Worm (Caenorhabditis elegans) whole organism, late embryonic: Measurements from ENCODE around the gene dnj-10.

Source experiments
- C08G9.2 ChIP-seq: sonication (generic microtip); optimal IDR thresholded peaks from 2 replicates; lab custom pipeline; 2016; ENCODE audit warnings: mild to moderate bottlenecking, missing genetic modification characterization, moderate library complexity, missing compliant biosample characterization
- K02D7.2 ChIP-seq: sonication (generic microtip); optimal IDR thresholded peaks from 2 replicates; lab custom pipeline; 2017; ENCODE audit warnings: mild to moderate bottlenecking, missing genetic modification characterization, missing compliant biosample characterization
- K09A11.1 ChIP-seq: sonication (generic microtip); optimal IDR thresholded peaks from 2 replicates; lab custom pipeline; 2017; ENCODE audit warnings: antibody characterized with exemption, mild to moderate bottlenecking, missing genetic modification characterization, missing compliant biosample characterization; ENCODE audit not compliant: insufficient read depth
- Y22D7AL.16 ChIP-seq: sonication (generic microtip); optimal IDR thresholded peaks from 2 replicates; lab custom pipeline; 2016; ENCODE audit warnings: missing genetic modification characterization, missing compliant biosample characterization
- ahr-1 ChIP-seq: sonication (generic microtip); optimal IDR thresholded peaks from 2 replicates; lab custom pipeline; 2016; ENCODE audit warnings: missing genetic modification characterization, missing compliant biosample characterization
- ama-1 ChIP-seq: fragments of 150-350 bp; optimal IDR thresholded peaks from 2 replicates; lab custom pipeline; 2014
- ceh-18 ChIP-seq: sonication (generic microtip); optimal IDR thresholded peaks from 2 replicates; lab custom pipeline; 2016; ENCODE audit warnings: missing genetic modification characterization, missing compliant biosample characterization
- ceh-19 ChIP-seq: fragments of 200-800 bp; sonication (Bioruptor generic); optimal IDR thresholded peaks from 2 replicates; lab custom pipeline; 2018; ENCODE audit warnings: mild to moderate bottlenecking, missing genetic modification characterization, missing compliant biosample characterization
- ceh-24 ChIP-seq: sonication (generic microtip); optimal IDR thresholded peaks from 2 replicates; lab custom pipeline; 2016; ENCODE audit warnings: mild to moderate bottlenecking, missing genetic modification characterization, missing compliant biosample characterization
- ceh-30 ChIP-seq: fragments of 150-350 bp; optimal IDR thresholded peaks from 2 replicates; lab custom pipeline; 2014; ENCODE audit warnings: missing biosample characterization, missing genetic modification characterization
- ceh-6 ChIP-seq: fragments of 200-800 bp; sonication (Bioruptor generic); optimal IDR thresholded peaks from 2 replicates; lab custom pipeline; 2018; ENCODE audit warnings: mild to moderate bottlenecking, missing genetic modification characterization, missing compliant biosample characterization
- dmd-4 ChIP-seq: sonication (generic microtip); optimal IDR thresholded peaks from 2 replicates; lab custom pipeline; 2016; ENCODE audit warnings: borderline replicate concordance, missing genetic modification characterization, missing compliant biosample characterization
- dve-1 ChIP-seq: sonication (generic microtip); optimal IDR thresholded peaks from 2 replicates; lab custom pipeline; 2017; ENCODE audit warnings: antibody characterized with exemption, mild to moderate bottlenecking, missing genetic modification characterization, missing compliant biosample characterization
- elt-4 ChIP-seq: sonication (generic microtip); optimal IDR thresholded peaks from 2 replicates; lab custom pipeline; 2016; ENCODE audit warnings: missing genetic modification characterization, missing compliant biosample characterization
- eyg-1 ChIP-seq: sonication (generic microtip); optimal IDR thresholded peaks from 2 replicates; lab custom pipeline; 2016; ENCODE audit warnings: missing genotype, missing genetic modification characterization, missing compliant biosample characterization
- fax-1 ChIP-seq: sonication (generic microtip); optimal IDR thresholded peaks from 2 replicates; lab custom pipeline; 2016; ENCODE audit warnings: missing genotype, missing genetic modification characterization, missing compliant biosample characterization
- fkh-10 ChIP-seq: fragments of 150-350 bp; optimal IDR thresholded peaks from 2 replicates; lab custom pipeline; 2014; ENCODE audit warnings: missing biosample characterization, missing genetic modification reagents, missing genetic modification characterization
- fkh-6 ChIP-seq: sonication (generic microtip); optimal IDR thresholded peaks from 2 replicates; lab custom pipeline; 2016; ENCODE audit warnings: missing genetic modification characterization, missing compliant biosample characterization
- gmeb-2 ChIP-seq: sonication (generic microtip); optimal IDR thresholded peaks from 2 replicates; lab custom pipeline; 2016; ENCODE audit warnings: missing genetic modification characterization, inconsistent platforms, missing compliant biosample characterization
- hlh-13 ChIP-seq: fragments of 200-800 bp; sonication (Bioruptor generic); optimal IDR thresholded peaks from 2 replicates; lab custom pipeline; 2018; ENCODE audit warnings: mild to moderate bottlenecking, missing genetic modification characterization, missing compliant biosample characterization
- hlh-15 ChIP-seq: sonication (generic microtip); optimal IDR thresholded peaks from 2 replicates; lab custom pipeline; 2016; ENCODE audit warnings: missing genetic modification characterization, missing compliant biosample characterization
- hlh-6 ChIP-seq: sonication (generic microtip); optimal IDR thresholded peaks from 2 replicates; lab custom pipeline; 2016; ENCODE audit warnings: missing genotype, missing genetic modification characterization, missing compliant biosample characterization
- lim-6 ChIP-seq: sonication (generic microtip); optimal IDR thresholded peaks from 2 replicates; lab custom pipeline; 2016; ENCODE audit warnings: missing genetic modification characterization, missing compliant biosample characterization
- madf-2 ChIP-seq: sonication (generic microtip); optimal IDR thresholded peaks from 2 replicates; lab custom pipeline; 2017; ENCODE audit warnings: missing genetic modification characterization, missing compliant biosample characterization
- mec-3 ChIP-seq: sonication (generic microtip); optimal IDR thresholded peaks from 2 replicates; lab custom pipeline; 2016; ENCODE audit warnings: borderline replicate concordance, missing genetic modification characterization, missing compliant biosample characterization
- nfya-1 ChIP-seq: sonication (generic microtip); optimal IDR thresholded peaks from 2 replicates; lab custom pipeline; 2017; ENCODE audit warnings: missing genetic modification characterization, mild to moderate bottlenecking, missing compliant biosample characterization, antibody characterized with exemption, moderate library complexity
- nhr-232 ChIP-seq: sonication (generic microtip); optimal IDR thresholded peaks from 2 replicates; lab custom pipeline; 2016; ENCODE audit warnings: missing genetic modification characterization, missing compliant biosample characterization
- odd-2 ChIP-seq: sonication (generic microtip); optimal IDR thresholded peaks from 2 replicates; lab custom pipeline; 2017; ENCODE audit warnings: antibody characterized with exemption, mild to moderate bottlenecking, missing genetic modification characterization, missing compliant biosample characterization
- pag-3 ChIP-seq: sonication (generic microtip); optimal IDR thresholded peaks from 2 replicates; lab custom pipeline; 2016; ENCODE audit warnings: missing compliant biosample characterization, missing genetic modification characterization, borderline replicate concordance
- pat-9 ChIP-seq: fragments of 200-800 bp; sonication (Bioruptor generic); optimal IDR thresholded peaks from 2 replicates; lab custom pipeline; 2018; ENCODE audit warnings: mild to moderate bottlenecking, missing genetic modification characterization, moderate library complexity, missing compliant biosample characterization
- pha-2 ChIP-seq: sonication (generic microtip); optimal IDR thresholded peaks from 2 replicates; lab custom pipeline; 2017; ENCODE audit warnings: mild to moderate bottlenecking, missing genetic modification characterization, missing compliant biosample characterization
- pha-4 ChIP-seq: fragments of 150-350 bp; optimal IDR thresholded peaks from 2 replicates; lab custom pipeline; 2018; ENCODE audit warnings: missing biosample characterization, missing genetic modification reagents, missing genetic modification characterization
- pros-1 ChIP-seq: fragments of 150-350 bp; optimal IDR thresholded peaks from 2 replicates; lab custom pipeline; 2014; ENCODE audit warnings: missing biosample characterization, missing genetic modification reagents, missing genetic modification characterization
- syd-9 ChIP-seq: sonication (generic microtip); optimal IDR thresholded peaks from 2 replicates; lab custom pipeline; 2016; ENCODE audit warnings: mild to moderate bottlenecking, missing genetic modification characterization, moderate library complexity, missing compliant biosample characterization
- tbx-2 ChIP-seq: sonication (generic microtip); optimal IDR thresholded peaks from 2 replicates; lab custom pipeline; 2016; ENCODE audit warnings: missing genetic modification characterization, missing compliant biosample characterization
- tbx-7 ChIP-seq: sonication (generic microtip); optimal IDR thresholded peaks from 2 replicates; lab custom pipeline; 2016; ENCODE audit warnings: missing genotype, missing genetic modification characterization, missing compliant biosample characterization
- ttx-3 ChIP-seq: sonication (generic microtip); optimal IDR thresholded peaks from 2 replicates; lab custom pipeline; 2016; ENCODE audit warnings: missing genetic modification reagents, missing genetic modification characterization, missing compliant biosample characterization
- unc-42 ChIP-seq: sonication (generic microtip); optimal IDR thresholded peaks from 2 replicates; lab custom pipeline; 2016; ENCODE audit warnings: missing genotype, missing genetic modification characterization, missing compliant biosample characterization
- unc-55 ChIP-seq: sonication (generic microtip); optimal IDR thresholded peaks from 2 replicates; lab custom pipeline; 2017; ENCODE audit warnings: missing biosample characterization, missing genetic modification reagents, missing genetic modification characterization
- zip-5 ChIP-seq: sonication (generic microtip); optimal IDR thresholded peaks from 2 replicates; lab custom pipeline; 2016; ENCODE audit warnings: missing genetic modification characterization, missing compliant biosample characterization

The dnj-10 gene

DNA sequence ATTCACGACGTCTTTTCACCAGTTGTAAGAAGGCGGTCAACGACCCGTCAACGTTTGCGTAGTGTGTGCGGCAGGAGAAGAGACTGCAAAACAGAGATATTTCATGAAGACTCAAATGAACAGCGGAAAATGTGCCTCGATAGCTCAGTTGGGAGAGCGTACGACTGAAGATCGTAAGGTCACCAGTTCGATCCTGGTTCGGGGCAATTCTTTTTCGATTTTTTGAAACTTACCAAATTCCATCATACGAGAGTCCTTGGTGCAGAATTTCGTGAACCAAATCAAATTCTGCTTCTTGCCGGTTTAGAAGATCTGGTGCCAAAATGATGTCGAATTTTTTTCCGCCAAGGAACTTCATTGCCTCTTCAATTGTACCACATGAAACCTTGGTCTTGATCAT lies 22.0 kb downstream of the dnj-10 start (continued):
- TF ChIP-seq nfya-1 (tag; lab: Kevin White, UChicago) (peak; percentile 19), unc-55 (no peak), pha-4 (tag; lab: Kevin White, UChicago) (no peak), pros-1 (tag; lab: Kevin White, UChicago) (no peak), hlh-13 (GFP tag; lab: Kevin White, UChicago) (peak; percentile 26), lim-6 (no peak), dmd-4 (peak; percentile 14), dve-1 (tag; lab: Kevin White, UChicago) (peak; percentile 23), hlh-15 (tag; lab: Kevin White, UChicago) (no peak), unc-42 (tag; lab: Kevin White, UChicago) (no peak), ceh-24 (tag; lab: Kevin White, UChicago) (no peak), ceh-19 (GFP tag; lab: Kevin White, UChicago) (no peak), ttx-3 (tag; lab: Kevin White, UChicago) (no peak), syd-9 (tag; lab: Kevin White, UChicago) (peak; percentile 49), C08G9.2 (tag; lab: Kevin White, UChicago) (no peak), fax-1 (tag; lab: Kevin White, UChicago) (peak; percentile 18), pag-3 (tag; lab: Kevin White, UChicago) (no peak), madf-2 (no peak), pat-9 (tag; lab: Kevin White, UChicago) (peak; percentile 8), K02D7.2 (tag; lab: Kevin White, UChicago) (no peak), ceh-30 (tag; lab: Kevin White, UChicago) (no peak), ama-1 (no peak), fkh-6 (tag; lab: Kevin White, UChicago) (peak; percentile 12), ceh-6 (peak; percentile 54), Y22D7AL.16 (tag; lab: Kevin White, UChicago) (peak; percentile 45)

DNA sequence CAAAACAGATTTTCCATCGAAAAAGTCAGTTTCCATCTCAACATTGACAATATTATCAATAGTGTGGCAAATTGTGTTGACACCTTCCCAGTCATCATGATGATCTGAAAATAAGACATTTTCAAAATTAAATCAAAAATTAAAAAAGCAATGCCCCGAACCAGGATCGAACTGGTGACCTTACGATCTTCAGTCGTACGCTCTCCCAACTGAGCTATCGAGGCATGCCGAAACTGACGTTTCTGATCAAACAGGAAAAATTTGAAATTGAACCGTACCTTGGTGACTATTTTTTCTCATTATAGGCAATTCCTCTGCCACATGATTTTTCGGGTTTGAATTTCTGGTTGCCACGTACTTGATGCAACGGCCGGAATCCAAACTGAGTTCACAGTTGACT lies 22.5 kb downstream of the dnj-10 start:
- TF ChIP-seq ahr-1: no peak
- TF ChIP-seq ceh-18 (tag; lab: Kevin White, UChicago): no peak
- no peak for TF ChIP-seq odd-2 (tag; lab: Kevin White, UChicago)
- TF ChIP-seq fkh-10 (GFP tag; lab: Kevin White, UChicago): no peak
- TF ChIP-seq tbx-7 (tag; lab: Kevin White, UChicago): no peak
- no peak for TF ChIP-seq Y22D7AL.16 (tag; lab: Kevin White, UChicago)
- no peak for TF ChIP-seq pha-2
- no peak for TF ChIP-seq nfya-1 (tag; lab: Kevin White, UChicago)
- TF ChIP-seq lim-6: no peak
- TF ChIP-seq elt-4 (tag; lab: Kevin White, UChicago): no peak
- no peak for TF ChIP-seq nhr-232
- TF ChIP-seq unc-55: no peak
- no peak for TF ChIP-seq eyg-1 (tag; lab: Kevin White, UChicago)
- TF ChIP-seq, all 69 proteins: peak for 0

DNA sequence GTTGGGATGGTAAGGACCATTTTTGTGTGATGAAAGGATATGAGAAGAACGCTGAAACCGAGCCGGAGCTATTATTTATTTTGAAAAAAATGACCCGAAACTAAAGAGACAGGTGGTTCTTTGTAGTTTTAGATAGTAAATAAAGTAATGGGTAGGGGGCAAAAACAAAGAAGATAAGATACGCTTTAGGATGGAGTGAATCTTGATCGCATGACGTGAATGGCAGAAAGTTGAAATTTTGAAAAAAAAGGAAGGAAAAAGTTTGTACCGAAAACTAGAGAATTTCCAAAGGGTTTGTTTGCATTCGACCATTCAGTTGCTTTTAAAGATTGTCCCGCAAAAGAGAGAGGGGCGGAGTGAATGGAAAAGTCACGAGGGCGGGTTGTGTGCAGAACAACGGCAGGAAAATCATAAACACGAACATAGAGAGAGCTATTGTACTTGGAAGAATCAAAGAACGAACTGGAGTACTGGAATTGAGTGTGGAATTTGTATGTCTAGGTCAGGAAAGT lies 23.0 kb downstream of the dnj-10 start, which contains the start of gene F22B7.9:
Gene F22B7.9, minus strand, starts transcription at position 51 of the 512 bp plus-strand sequence.
- TF ChIP-seq mec-3: no peak
- TF ChIP-seq pag-3 (tag; lab: Kevin White, UChicago): no peak
- TF ChIP-seq ttx-3 (tag; lab: Kevin White, UChicago): no peak
- TF ChIP-seq ahr-1: no peak
- TF ChIP-seq ceh-19 (GFP tag; lab: Kevin White, UChicago): no peak
- no peak for TF ChIP-seq pha-2
- no peak for TF ChIP-seq pha-4 (tag; lab: Kevin White, UChicago)
- TF ChIP-seq tbx-2 (tag; lab: Kevin White, UChicago): no peak
- no peak for TF ChIP-seq Y22D7AL.16 (tag; lab: Kevin White, UChicago)
- TF ChIP-seq K09A11.1 (tag; lab: Kevin White, UChicago): no peak
- no peak for TF ChIP-seq zip-5 (tag; lab: Kevin White, UChicago)
- no peak for TF ChIP-seq lim-6
- no peak for TF ChIP-seq C08G9.2 (tag; lab: Kevin White, UChicago)
- no peak for TF ChIP-seq nhr-232
- TF ChIP-seq dve-1 (tag; lab: Kevin White, UChicago): no peak
- no peak for TF ChIP-seq tbx-7 (tag; lab: Kevin White, UChicago)
- no peak for TF ChIP-seq gmeb-2 (tag; lab: Kevin White, UChicago)
- TF ChIP-seq hlh-6 (tag; lab: Kevin White, UChicago): no peak
- no peak for TF ChIP-seq K02D7.2 (tag; lab: Kevin White, UChicago)
